Worm (Caenorhabditis elegans) whole organism, L3 larva: ENCODE measurements around the gene rgs-11.

Source experiments
- ama-1 ChIP-seq: fragments of 150-350 bp; optimal IDR thresholded peaks from 2 replicates; lab custom pipeline; 2018
- ceh-16 ChIP-seq: sonication (generic microtip); optimal IDR thresholded peaks from 2 replicates; lab custom pipeline; 2017; ENCODE audit warnings: missing biosample characterization, missing genetic modification characterization
- ceh-28 ChIP-seq: fragments of 150-350 bp; optimal IDR thresholded peaks from 2 replicates; lab custom pipeline; 2014; ENCODE audit warnings: missing biosample characterization, missing genetic modification reagents, missing genetic modification characterization
- ceh-9 ChIP-seq: sonication (generic microtip); optimal IDR thresholded peaks from 2 replicates; lab custom pipeline; 2018; ENCODE audit warnings: missing biosample characterization, missing genetic modification characterization
- daf-12 ChIP-seq: fragments of 150-350 bp; optimal IDR thresholded peaks from 2 replicates; lab custom pipeline; 2014; ENCODE audit warnings: missing biosample characterization, missing genetic modification reagents, missing genetic modification characterization
- egl-5 ChIP-seq: fragments of 150-350 bp; optimal IDR thresholded peaks from 2 replicates; lab custom pipeline; 2017; ENCODE audit warnings: missing biosample characterization, missing genetic modification reagents, missing genetic modification characterization, inconsistent platforms
- elt-1 ChIP-seq: fragments of 150-350 bp; optimal IDR thresholded peaks from 2 replicates; lab custom pipeline; 2014; ENCODE audit warnings: missing biosample characterization, missing genetic modification characterization
- elt-2 ChIP-seq: sonication (generic microtip); optimal IDR thresholded peaks from 2 replicates; lab custom pipeline; 2016; ENCODE audit warnings: missing genetic modification reagents, mild to moderate bottlenecking, missing genetic modification characterization, missing compliant biosample characterization
- eor-1 ChIP-seq, 2 experiments: fragments of 150-350 bp; optimal IDR thresholded peaks; 2 replicates each; lab custom pipeline; 2014 to 2018; ENCODE audit warnings: missing biosample characterization in 2 of 2, missing genetic modification characterization in 2 of 2
- fkh-2 ChIP-seq: fragments of 150-350 bp; optimal IDR thresholded peaks from 2 replicates; lab custom pipeline; 2014; ENCODE audit warnings: missing biosample characterization, missing genetic modification reagents, missing genetic modification characterization
- fos-1 ChIP-seq: fragments of 150-350 bp; optimal IDR thresholded peaks from 2 replicates; lab custom pipeline; 2014; ENCODE audit warnings: missing biosample characterization, missing genetic modification characterization
- hmg-11 ChIP-seq: sonication (generic microtip); optimal IDR thresholded peaks from 2 replicates; lab custom pipeline; 2016; ENCODE audit warnings: missing genetic modification characterization, missing compliant biosample characterization
- jun-1 ChIP-seq: fragments of 150-350 bp; optimal IDR thresholded peaks from 2 replicates; lab custom pipeline; 2014; ENCODE audit warnings: missing biosample characterization, missing genetic modification reagents, missing genetic modification characterization
- lin-39 ChIP-seq: fragments of 150-350 bp; optimal IDR thresholded peaks from 2 replicates; lab custom pipeline; 2018; ENCODE audit warnings: missing biosample characterization, missing genetic modification reagents, missing genetic modification characterization
- lsy-12 ChIP-seq: sonication (generic microtip); optimal IDR thresholded peaks from 2 replicates; lab custom pipeline; 2016; ENCODE audit warnings: mild to moderate bottlenecking, missing genetic modification characterization, missing compliant biosample characterization
- mdl-1 ChIP-seq: fragments of 150-350 bp; optimal IDR thresholded peaks from 2 replicates; lab custom pipeline; 2014; ENCODE audit warnings: missing biosample characterization, missing genetic modification characterization
- mml-1 ChIP-seq: fragments of 150-350 bp; sonication (generic microtip); optimal IDR thresholded peaks from 3 replicates; lab custom pipeline; 2014; ENCODE audit warnings: missing biosample characterization, missing genetic modification characterization
- nfya-1 ChIP-seq: sonication (generic microtip); optimal IDR thresholded peaks from 2 replicates; lab custom pipeline; 2017; ENCODE audit warnings: missing genetic modification characterization, mild to moderate bottlenecking, missing compliant biosample characterization, antibody characterized with exemption, moderate library complexity; ENCODE audit not compliant: insufficient read depth
- nhr-11 ChIP-seq: fragments of 150-350 bp; optimal IDR thresholded peaks from 2 replicates; lab custom pipeline; 2014; ENCODE audit warnings: missing biosample characterization, missing genetic modification characterization
- nhr-12 ChIP-seq: fragments of 150-350 bp; optimal IDR thresholded peaks from 2 replicates; lab custom pipeline; 2014; ENCODE audit warnings: missing biosample characterization, missing genetic modification characterization
- nhr-23 ChIP-seq: fragments of 150-350 bp; optimal IDR thresholded peaks from 2 replicates; lab custom pipeline; 2014; ENCODE audit warnings: missing biosample characterization, missing genetic modification reagents, missing genetic modification characterization
- nhr-237 ChIP-seq: fragments of 150-350 bp; optimal IDR thresholded peaks from 2 replicates; lab custom pipeline; 2014; ENCODE audit warnings: missing biosample characterization, missing genetic modification characterization
- nhr-25 ChIP-seq: sonication (generic microtip); optimal IDR thresholded peaks from 2 replicates; lab custom pipeline; 2017; ENCODE audit warnings: missing biosample characterization, missing genetic modification characterization
- nhr-28 ChIP-seq: fragments of 150-350 bp; optimal IDR thresholded peaks from 2 replicates; lab custom pipeline; 2014; ENCODE audit warnings: missing biosample characterization, missing genetic modification characterization
- nhr-43 ChIP-seq: sonication (generic microtip); optimal IDR thresholded peaks from 2 replicates; lab custom pipeline; 2016; ENCODE audit warnings: mild to moderate bottlenecking, missing genetic modification characterization, missing compliant biosample characterization; ENCODE audit not compliant: poor library complexity, severe bottlenecking
- nhr-67 ChIP-seq: fragments of 150-350 bp; optimal IDR thresholded peaks from 2 replicates; lab custom pipeline; 2014; ENCODE audit warnings: missing biosample characterization, missing genetic modification characterization
- nhr-76 ChIP-seq: fragments of 150-350 bp; sonication (generic microtip); optimal IDR thresholded peaks from 5 replicates; lab custom pipeline; 2014; ENCODE audit warnings: missing biosample characterization, missing genetic modification characterization
- nhr-77 ChIP-seq: fragments of 150-350 bp; optimal IDR thresholded peaks from 2 replicates; lab custom pipeline; 2014; ENCODE audit warnings: missing biosample characterization, missing genetic modification characterization
- pha-4 ChIP-seq: fragments of 150-350 bp; optimal IDR thresholded peaks from 2 replicates; lab custom pipeline; 2014; ENCODE audit warnings: missing biosample characterization, missing genetic modification reagents, missing genetic modification characterization
- pqm-1 ChIP-seq: fragments of 150-350 bp; optimal IDR thresholded peaks from 2 replicates; lab custom pipeline; 2017; ENCODE audit warnings: missing biosample characterization, missing genetic modification characterization, inconsistent platforms
- skn-1 ChIP-seq: fragments of 150-350 bp; optimal IDR thresholded peaks from 2 replicates; lab custom pipeline; 2014; ENCODE audit warnings: missing biosample characterization, missing genetic modification characterization
- snpc-4 ChIP-seq: fragments of 150-350 bp; optimal IDR thresholded peaks from 2 replicates; lab custom pipeline; 2014; ENCODE audit warnings: missing biosample characterization, missing genetic modification characterization
- tbx-2 ChIP-seq: sonication (generic microtip); optimal IDR thresholded peaks from 2 replicates; lab custom pipeline; 2016; ENCODE audit warnings: mild to moderate bottlenecking, missing genetic modification characterization, missing compliant biosample characterization
- unc-39 ChIP-seq: sonication (generic microtip); optimal IDR thresholded peaks from 4 replicates; lab custom pipeline; 2017; ENCODE audit warnings: missing biosample characterization, missing genetic modification characterization
- unc-62 ChIP-seq: fragments of 150-350 bp; sonication (generic microtip); optimal IDR thresholded peaks from 4 replicates; lab custom pipeline; 2014; ENCODE audit warnings: missing biosample characterization, missing genetic modification reagents, missing genetic modification characterization
- zag-1 ChIP-seq: fragments of 150-350 bp; optimal IDR thresholded peaks from 2 replicates; lab custom pipeline; 2014; ENCODE audit warnings: missing biosample characterization, missing genetic modification characterization
- ztf-11 ChIP-seq: fragments of 150-350 bp; optimal IDR thresholded peaks from 2 replicates; lab custom pipeline; 2014; ENCODE audit warnings: missing biosample characterization, missing genetic modification characterization
- ztf-4 ChIP-seq: fragments of 150-350 bp; optimal IDR thresholded peaks from 2 replicates; lab custom pipeline; 2014; ENCODE audit warnings: missing biosample characterization, missing genetic modification characterization

The rgs-11 gene

DNA sequence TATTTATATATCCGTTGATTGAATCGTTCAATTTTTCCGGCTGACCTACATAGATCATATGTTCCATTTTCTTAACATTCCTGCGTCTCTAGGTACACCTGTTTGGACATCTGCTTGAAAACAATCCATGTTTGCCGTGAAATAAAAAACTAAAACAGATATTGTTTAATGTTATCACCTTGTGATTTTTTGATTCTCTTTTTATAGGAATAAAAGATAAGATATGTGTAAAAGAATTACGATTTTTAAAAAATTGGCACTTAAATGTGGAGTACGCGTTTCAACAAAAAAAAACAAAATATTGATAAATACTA lies 17.0 kb upstream of the rgs-11 start:
- TF ChIP-seq nfya-1: no peak
- no peak for TF ChIP-seq hmg-11 (tag; lab: Kevin White, UChicago)
- peak; percentile 3 for TF ChIP-seq pha-4 (tag; lab: Kevin White, UChicago)
- TF ChIP-seq ceh-9 (tag; lab: Kevin White, UChicago): no peak
- TF ChIP-seq nhr-23 (tag; lab: Kevin White, UChicago): peak; percentile 76
- TF ChIP-seq ceh-16 (tag; lab: Kevin White, UChicago): no peak
- no peak for TF ChIP-seq nhr-67
- no peak for TF ChIP-seq eor-1 (tag; optimal IDR thresholded peaks at IDR 0.05; lab: Kevin White, UChicago)
- TF ChIP-seq ztf-4: no peak
- TF ChIP-seq skn-1 (tag; lab: Kevin White, UChicago): no peak
- no peak for TF ChIP-seq unc-39

DNA sequence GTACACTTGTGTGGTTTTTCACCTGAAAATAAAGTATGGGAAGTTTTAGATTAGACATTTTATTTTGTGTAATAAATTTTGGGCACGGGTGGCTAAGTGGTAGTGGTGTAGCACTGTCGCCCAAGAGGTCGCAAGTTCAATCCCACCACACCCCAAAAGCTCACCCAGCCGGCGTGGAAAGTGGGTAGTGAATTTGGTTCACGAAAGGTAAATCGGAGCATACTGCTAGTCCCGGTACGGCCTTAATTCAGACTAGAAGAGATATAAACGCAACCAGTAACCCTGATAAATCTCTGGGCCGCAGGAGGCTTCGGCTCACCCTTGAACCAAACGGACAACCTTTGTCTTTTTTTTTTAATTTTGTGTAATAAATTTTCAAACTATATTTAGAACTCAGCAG lies 12.6 kb upstream of the rgs-11 start:
- no peak for TF ChIP-seq hmg-11 (tag; lab: Kevin White, UChicago)
- TF ChIP-seq nhr-11 (tag; lab: Kevin White, UChicago): no peak
- TF ChIP-seq nfya-1: no peak
- TF ChIP-seq jun-1 (tag; lab: Kevin White, UChicago): no peak
- no peak for TF ChIP-seq nhr-12
- no peak for TF ChIP-seq mml-1 (tag; lab: Kevin White, UChicago)
- TF ChIP-seq, all 47 proteins: peak for 0

ce11 chrX:14954548-14954947 lies 9.8 kb upstream of the rgs-11 start, which contains the start of gene pag-3:
Gene pag-3 (minus strand): TSS chrX:14954648.
- TF ChIP-seq nhr-43 (tag; lab: Kevin White, UChicago) (no peak), ama-1 (lab: Kevin White, UChicago) (no peak), daf-12 (tag; lab: Kevin White, UChicago) (no peak), mdl-1 (tag; lab: Kevin White, UChicago) (no peak), pha-4 (tag; lab: Kevin White, UChicago) (no peak), eor-1 (tag; optimal IDR thresholded peaks at IDR 0.05; lab: Kevin White, UChicago) (no peak), jun-1 (tag; lab: Kevin White, UChicago) (no peak), lin-39 (tag; lab: Kevin White, UChicago) (no peak), ceh-28 (tag; lab: Kevin White, UChicago) (no peak), unc-62 (no peak), nhr-25 (tag; lab: Kevin White, UChicago) (no peak), fos-1 (tag; lab: Kevin White, UChicago) (no peak), lsy-12 (no peak), ztf-11 (tag; lab: Kevin White, UChicago) (no peak), tbx-2 (tag; lab: Kevin White, UChicago) (no peak), elt-2 (tag; lab: Kevin White, UChicago) (no peak), mml-1 (tag; lab: Kevin White, UChicago) (no peak), nhr-237 (tag; lab: Kevin White, UChicago) (no peak), ztf-4 (no peak), zag-1 (tag; lab: Kevin White, UChicago) (no peak)
- TF ChIP-seq, all 47 proteins: peak for 0

- no peak for TF ChIP-seq pqm-1 (tag; lab: Kevin White, UChicago)
- no peak for TF ChIP-seq nhr-43 (tag; lab: Kevin White, UChicago)
- no peak for TF ChIP-seq ztf-11 (tag; lab: Kevin White, UChicago)
- TF ChIP-seq elt-1: no peak
- no peak for TF ChIP-seq ztf-4
- TF ChIP-seq tbx-2 (tag; lab: Kevin White, UChicago): no peak
- TF ChIP-seq pha-4 (tag; lab: Kevin White, UChicago): no peak
- TF ChIP-seq elt-2 (tag; lab: Kevin White, UChicago): no peak
- TF ChIP-seq nhr-11 (tag; lab: Kevin White, UChicago): no peak
- TF ChIP-seq nfya-1: no peak
- TF ChIP-seq snpc-4 (tag; lab: Kevin White, UChicago): no peak
- TF ChIP-seq nhr-76 (tag; lab: Kevin White, UChicago): no peak
- TF ChIP-seq nhr-77: no peak
- no peak for TF ChIP-seq fkh-2 (tag; lab: Kevin White, UChicago)
- TF ChIP-seq nhr-28 (tag; lab: Kevin White, UChicago): no peak
- no peak for TF ChIP-seq zag-1 (tag; lab: Kevin White, UChicago)
- no peak for TF ChIP-seq unc-39
- no peak for TF ChIP-seq egl-5 (tag; lab: Kevin White, UChicago)
Measured at ce11 chrX:14957176-14957575, 7.2 kb upstream of the rgs-11 start.
